Fruit fly (Drosophila melanogaster): ENCODE results near the gene Fkbp39.

The Fkbp39 gene

dm6 chr3R:15293005-15293877 is 39.7 kb downstream of the Fkbp39 start (continued):
- TF ChIP-seq CG10147 (GFP tag; optimal IDR thresholded peaks at IDR 0.05) = peak; percentile 19
- no peak for TF ChIP-seq CG4820 (GFP tag; optimal IDR thresholded peaks at IDR 0.05)
- TF ChIP-seq CG9727 (GFP tag; optimal IDR thresholded peaks at IDR 0.05) = peak; percentile 6
- peak in 1 of 2 experiments; percentile 28 for TF ChIP-seq chif (GFP tag; optimal IDR thresholded peaks at IDR 0.05)
- no peak for TF ChIP-seq BEAF-32 (GFP tag; optimal IDR thresholded peaks at IDR 0.05)
- TF ChIP-seq CG6765 (GFP tag; optimal IDR thresholded peaks at IDR 0.05) = peak; percentile 15
- no peak for TF ChIP-seq slp2 (GFP tag; optimal IDR thresholded peaks at IDR 0.05)
- no peak for TF ChIP-seq Dad (GFP tag; optimal IDR thresholded peaks at IDR 0.05)
- TF ChIP-seq dmrt99B (tag; optimal IDR thresholded peaks at IDR 0.05) = peak; percentile 68
- no peak for TF ChIP-seq CG12219 (GFP tag; optimal IDR thresholded peaks at IDR 0.05)
- no peak for TF ChIP-seq grau (tag; optimal IDR thresholded peaks at IDR 0.05)
- TF ChIP-seq p53 (GFP tag; optimal IDR thresholded peaks at IDR 0.05) = no peak
- TF ChIP-seq mam (GFP tag; optimal IDR thresholded peaks at IDR 0.05) = no peak
- TF ChIP-seq dpn (GFP tag; optimal IDR thresholded peaks at IDR 0.05) = peak in 1 of 2 experiments; percentile 1
- TF ChIP-seq sens (GFP tag) = peak; percentile 77
- peak; percentile 69 for TF ChIP-seq Awh (GFP tag; IDR thresholded peaks at IDR 0.05)
- TF ChIP-seq crc (GFP tag; optimal IDR thresholded peaks at IDR 0.05) = peak; percentile 11
- TF ChIP-seq Elba2 (GFP tag; optimal IDR thresholded peaks at IDR 0.05) = no peak
- TF ChIP-seq CG6254 (GFP tag; optimal IDR thresholded peaks at IDR 0.05) = peak; percentile 3
- no peak for TF ChIP-seq Adf1 (GFP tag; IDR thresholded peaks at IDR 0.05)
- peak; percentile 82 for TF ChIP-seq sd (tag; optimal IDR thresholded peaks at IDR 0.05)
- TF ChIP-seq CG34224 (GFP tag; IDR thresholded peaks at IDR 0.05; ENCODE audit: partially characterized antibody) = no peak
- TF ChIP-seq bbx (GFP tag; IDR thresholded peaks at IDR 0.05; ENCODE audit: partially characterized antibody) = no peak
- no peak for TF ChIP-seq CG16779 (GFP tag; IDR thresholded peaks at IDR 0.05)
- no peak for TF ChIP-seq MBD-R2 (GFP tag; IDR thresholded peaks at IDR 0.05)
- TF ChIP-seq sqz (GFP tag; optimal IDR thresholded peaks at IDR 0.05) = peak; percentile 44
- no peak for TF ChIP-seq CG10321 (GFP tag; IDR thresholded peaks at IDR 0.05)
- TF ChIP-seq HLH3B (GFP tag; IDR thresholded peaks at IDR 0.05) = 0 out of 2 replicates have a peak, but pooled peaks have one; percentile 15
- TF ChIP-seq HHEX (GFP tag; optimal IDR thresholded peaks at IDR 0.05) = peak; percentile 7
- TF ChIP-seq CG4424 (GFP tag; optimal IDR thresholded peaks at IDR 0.05) = peak; percentile 11
- TF ChIP-seq CG13123 (GFP tag; optimal IDR thresholded peaks at IDR 0.05) = no peak
- no peak for TF ChIP-seq CG4854 (GFP tag; optimal IDR thresholded peaks at IDR 0.05)
- peak; percentile 17 for TF ChIP-seq lab (GFP tag; optimal IDR thresholded peaks at IDR 0.05)
- TF ChIP-seq croc (GFP tag; conservative IDR thresholded peaks at IDR 0.05) = no peak
- TF ChIP-seq luna (GFP tag; optimal IDR thresholded peaks at IDR 0.05) = no peak
- no peak for TF ChIP-seq br (optimal IDR thresholded peaks at IDR 0.05)
- TF ChIP-seq Fer3 (tag; optimal IDR thresholded peaks at IDR 0.05) = peak; percentile 3
- TF ChIP-seq gsb (GFP tag; IDR thresholded peaks at IDR 0.05) = no peak

dm6 chr3R:15292241-15293004 is 40.5 kb downstream of the Fkbp39 start:
- no peak for TF ChIP-seq CG12744 (GFP tag; optimal IDR thresholded peaks at IDR 0.05)
- no peak for TF ChIP-seq Doc3 (GFP tag; IDR thresholded peaks at IDR 0.05; ENCODE audit: partially characterized antibody)
- TF ChIP-seq CG2712 (tag; optimal IDR thresholded peaks at IDR 0.05) = peak; percentile 6
- peak; percentile 20 for TF ChIP-seq Hmr (GFP tag; optimal IDR thresholded peaks at IDR 0.05)
- peak; percentile 62 for TF ChIP-seq lilli (GFP tag; optimal IDR thresholded peaks at IDR 0.05)
- peak; percentile 44 for TF ChIP-seq unpg (GFP tag; optimal IDR thresholded peaks at IDR 0.05)
- peak; percentile 16 for TF ChIP-seq tin (GFP tag; optimal IDR thresholded peaks at IDR 0.05)
- peak; percentile 61 for TF ChIP-seq cg (GFP tag; optimal IDR thresholded peaks at IDR 0.05)
- peak; percentile 13 for TF ChIP-seq CG8388 (GFP tag; optimal IDR thresholded peaks at IDR 0.05)
- no peak for TF ChIP-seq fu2 (GFP tag; optimal IDR thresholded peaks at IDR 0.05)
- peak; percentile 37 for TF ChIP-seq CG7839 (tag; optimal IDR thresholded peaks at IDR 0.05)
- no peak for TF ChIP-seq CG1024 (GFP tag; IDR thresholded peaks at IDR 0.05)

Data from whole organism, embryonic.